Fruit fly (Drosophila melanogaster): ENCODE data around the gene SP1029.

- TF ChIP-seq CG7045 (GFP tag; optimal IDR thresholded peaks at IDR 0.05) (no peak), pad (GFP tag; optimal IDR thresholded peaks at IDR 0.05) (no peak), Clk (GFP tag; optimal IDR thresholded peaks at IDR 0.05) (no peak)
Measured at dm6 chr3R:29284315-29284714, 34.1 kb upstream of the SP1029 start.
